Fruit fly (Drosophila melanogaster): ENCODE measurements around the gene CG17328.

dm6 chr2L:16329625-16330024 lies 29.9 kb downstream of the CG17328 start, which contains the start of gene CG4440:
- TF ChIP-seq pan (optimal IDR thresholded peaks at IDR 0.05), result no peak
- TF ChIP-seq usp (GFP tag; optimal IDR thresholded peaks at IDR 0.05), result no peak
- TF ChIP-seq Dll (optimal IDR thresholded peaks at IDR 0.05), result no peak
- no peak for TF ChIP-seq CG8478 (optimal IDR thresholded peaks at IDR 0.05)
